Fruit fly (Drosophila melanogaster): ENCODE data around the gene CycH.

Gene CycH

DNA sequence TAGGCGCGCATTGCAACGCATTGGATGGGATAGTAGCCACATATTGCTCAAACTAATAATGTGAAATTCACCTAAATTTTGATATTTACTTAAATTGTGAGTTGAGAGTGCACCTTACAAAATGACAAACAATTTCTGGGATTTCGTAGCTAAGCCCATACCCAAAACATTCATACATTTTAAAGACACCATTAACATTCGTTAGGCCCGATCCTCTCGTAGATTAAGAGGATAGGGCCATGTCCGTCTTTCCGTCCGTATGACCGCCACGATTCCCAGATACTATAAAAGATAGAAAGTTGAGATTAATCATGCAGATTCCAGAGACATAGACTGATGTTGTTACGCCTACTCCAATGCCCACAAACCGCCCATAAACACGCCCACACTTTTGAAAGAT, 8.2 kb upstream of the CycH start, which contains the start of gene CG43895:
TSS of gene CG43895 (minus strand) at position 101 of the 400 bp plus-strand sequence.
- TF ChIP-seq unpg (GFP tag; optimal IDR thresholded peaks at IDR 0.05) (no peak), schlank (tag; optimal IDR thresholded peaks at IDR 0.05) (no peak), CG30403 (GFP tag; optimal IDR thresholded peaks at IDR 0.05) (no peak), fd64A (GFP tag; optimal IDR thresholded peaks at IDR 0.05) (no peak), Dref (GFP tag; IDR thresholded peaks at IDR 0.05) (no peak)

DNA sequence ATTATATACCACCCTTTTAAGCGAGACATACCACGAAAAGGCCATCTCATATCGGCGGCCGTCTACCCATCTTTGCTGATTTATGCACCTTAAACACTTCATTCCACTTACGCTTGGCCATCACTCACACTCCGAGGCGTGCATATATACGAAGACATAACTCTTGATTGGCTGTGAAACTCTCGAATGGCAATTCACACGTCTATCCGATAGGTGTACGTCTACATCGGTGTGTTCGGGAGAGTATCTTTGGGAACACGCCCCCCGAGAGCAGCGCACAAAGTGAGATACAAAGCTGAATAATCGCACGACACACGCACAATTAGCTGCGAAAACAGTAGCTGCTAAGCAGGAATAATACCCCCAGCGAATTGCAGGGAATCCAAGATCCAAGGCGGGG, 3.1 kb upstream of the CycH start:
- TF ChIP-seq CG16863 (GFP tag; optimal IDR thresholded peaks at IDR 0.05) (no peak), Nf-YB (GFP tag; optimal IDR thresholded peaks at IDR 0.05) (peak; percentile 91), Nf-YC (tag; optimal IDR thresholded peaks at IDR 0.05) (peak; percentile 85)

DNA sequence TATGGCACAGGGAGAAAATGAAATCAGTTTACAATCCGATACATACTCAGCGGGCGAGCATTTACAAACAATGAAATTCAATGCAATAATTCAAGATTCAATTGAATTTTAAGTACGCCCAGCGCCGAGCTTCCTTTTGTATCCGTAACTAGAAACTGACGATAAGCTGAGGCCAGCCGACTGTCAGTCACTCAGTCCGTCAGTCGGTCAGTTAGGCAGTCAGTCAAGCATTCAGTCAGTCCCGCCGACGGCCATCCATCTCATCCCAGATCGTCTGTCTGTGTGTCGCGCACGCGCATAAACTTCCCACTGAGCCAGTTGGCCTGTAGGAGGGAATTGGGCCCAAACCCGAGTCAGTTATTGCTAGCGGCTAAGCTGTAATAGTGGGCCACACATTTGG, 2.3 kb upstream of the CycH start:
- no peak for TF ChIP-seq cg (GFP tag; optimal IDR thresholded peaks at IDR 0.05)
- TF ChIP-seq CG10959 (GFP tag; IDR thresholded peaks at IDR 0.05) = no peak
- TF ChIP-seq CG13424 (tag; optimal IDR thresholded peaks at IDR 0.05) = no peak
- TF ChIP-seq sens (GFP tag) = peak; percentile 12
- TF ChIP-seq CG16779 (GFP tag; IDR thresholded peaks at IDR 0.05) = 0 out of 2 replicates have a peak, but pooled peaks have one; percentile 11
- TF ChIP-seq Doc3 (GFP tag; IDR thresholded peaks at IDR 0.05; ENCODE audit: partially characterized antibody) = no peak
- no peak for TF ChIP-seq slbo (GFP tag; IDR thresholded peaks at IDR 0.05)
- no peak for TF ChIP-seq C15 (GFP tag; IDR thresholded peaks at IDR 0.05)
- peak; percentile 93 for TF ChIP-seq CG8281 (tag; optimal IDR thresholded peaks at IDR 0.05)
- TF ChIP-seq CG9932 (GFP tag; IDR thresholded peaks at IDR 0.05) = no peak
- TF ChIP-seq ac (GFP tag; optimal IDR thresholded peaks at IDR 0.05) = no peak
- no peak for TF ChIP-seq ranshi (GFP tag; IDR thresholded peaks at IDR 0.05)

DNA sequence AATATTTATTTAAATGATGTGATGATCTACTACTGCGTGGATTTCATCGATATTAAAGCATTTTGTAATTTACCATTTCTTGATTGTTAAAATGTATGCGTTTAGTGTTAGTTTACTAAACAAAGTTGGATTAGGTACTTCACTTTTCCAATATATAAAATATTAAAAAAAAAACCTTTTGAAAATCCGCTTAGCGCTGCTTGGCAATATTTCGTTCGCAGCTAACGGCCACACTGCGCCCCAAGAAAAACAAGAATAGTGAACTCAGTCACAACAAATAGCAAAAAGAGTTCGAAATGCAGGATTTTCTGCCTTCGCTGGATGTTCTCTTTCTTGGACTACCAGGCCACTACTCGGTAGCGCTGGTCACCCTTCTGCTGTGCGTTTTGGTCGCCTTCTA, 1.4 kb downstream of the CycH start, which contains the start of gene CG7407:
TSS of gene CG7407 (plus strand) at position 226 of the 400 bp plus-strand sequence.
- TF ChIP-seq CG10267 (tag; optimal IDR thresholded peaks at IDR 0.05) (peak; percentile 50), mld (GFP tag; IDR thresholded peaks at IDR 0.05; ENCODE audit: partially characterized antibody) (no peak), CG4617 (GFP tag; optimal IDR thresholded peaks at IDR 0.05; ENCODE audit: borderline replicate concordance) (peak; percentile 27), gfzf (GFP tag; optimal IDR thresholded peaks at IDR 0.05) (peak; percentile 73), zf30C (GFP tag; optimal IDR thresholded peaks at IDR 0.05) (no peak), Dp (GFP tag; optimal IDR thresholded peaks at IDR 0.05) (peak; percentile 57), Lhr (GFP tag; optimal IDR thresholded peaks at IDR 0.05) (peak; percentile 0), CkIIα-i1 (GFP tag; IDR thresholded peaks at IDR 0.05) (no peak), CG13287 (GFP tag; IDR thresholded peaks at IDR 0.05; ENCODE audit: partially characterized antibody) (peak; percentile 31; the same call in 1 of the 2 replicates), MBD-R2 (GFP tag; IDR thresholded peaks at IDR 0.05) (peak; percentile 59), NFAT (GFP tag; IDR thresholded peaks at IDR 0.05) (no peak), ftz-f1 (GFP tag; optimal IDR thresholded peaks at IDR 0.05) (peak; percentile 44), CG6175 (GFP tag; IDR thresholded peaks at IDR 0.05) (no peak), CG14710 (tag; optimal IDR thresholded peaks at IDR 0.05) (peak; percentile 19), stwl (tag; optimal IDR thresholded peaks at IDR 0.05) (peak; percentile 52), CG2129 (GFP tag; IDR thresholded peaks at IDR 0.05; ENCODE audit: partially characterized antibody) (no peak), CG9797 (GFP tag; optimal IDR thresholded peaks at IDR 0.05) (peak; percentile 64), sens (GFP tag) (peak; percentile 61), CG7372 (GFP tag; IDR thresholded peaks at IDR 0.05) (no peak), lbe (GFP tag; optimal IDR thresholded peaks at IDR 0.05) (peak; percentile 19), Med (GFP tag) (peak; percentile 34), CG12391 (tag; optimal IDR thresholded peaks at IDR 0.05) (peak; percentile 37), pum (GFP tag; optimal IDR thresholded peaks at IDR 0.05) (no peak), oc (tag; optimal IDR thresholded peaks at IDR 0.05) (no peak), Sox102F (GFP tag; optimal IDR thresholded peaks at IDR 0.05) (no peak), bsh (GFP tag; optimal IDR thresholded peaks at IDR 0.05) (peak in 1 of 2 experiments; percentile 23), E2f2 (GFP tag; IDR thresholded peaks at IDR 0.05) (peak; percentile 65), YL-1 (GFP tag; optimal IDR thresholded peaks at IDR 0.05) (peak; percentile 42)

Measured in whole organism, embryonic.